Worm (Caenorhabditis elegans) whole organism, L1 larva: ENCODE measurements around the gene C04H5.1.

Experiments
- C16A3.4 ChIP-seq: fragments of 150-350 bp; optimal IDR thresholded peaks from 2 replicates; lab custom pipeline; 2014; ENCODE audit warnings: missing biosample characterization, missing genetic modification characterization
- Y116A8C.19 ChIP-seq: sonication (generic microtip); optimal IDR thresholded peaks from 2 replicates; lab custom pipeline; 2016; ENCODE audit warnings: missing compliant biosample characterization, missing genetic modification characterization, borderline replicate concordance
- aha-1 ChIP-seq: fragments of 150-350 bp; optimal IDR thresholded peaks from 2 replicates; lab custom pipeline; 2014; ENCODE audit warnings: missing biosample characterization, missing genetic modification characterization
- alr-1 ChIP-seq: fragments of 200-800 bp; sonication (Bioruptor generic); optimal IDR thresholded peaks from 2 replicates; lab custom pipeline; 2018; ENCODE audit warnings: borderline replicate concordance, mild to moderate bottlenecking, missing genetic modification characterization, missing compliant biosample characterization
- blmp-1 ChIP-seq: fragments of 150-350 bp; optimal IDR thresholded peaks from 2 replicates; lab custom pipeline; 2014; ENCODE audit warnings: missing biosample characterization, missing genetic modification characterization
- ces-1 ChIP-seq: fragments of 150-350 bp; optimal IDR thresholded peaks from 2 replicates; lab custom pipeline; 2014; ENCODE audit warnings: missing biosample characterization, missing genetic modification reagents, missing genetic modification characterization
- dsc-1 ChIP-seq: sonication (generic microtip); optimal IDR thresholded peaks from 2 replicates; lab custom pipeline; 2016; ENCODE audit warnings: mild to moderate bottlenecking, missing genetic modification characterization, missing compliant biosample characterization
- efl-1 ChIP-seq, 4 experiments: fragments of 150-350 bp; optimal IDR thresholded peaks in 3 of 4; peaks in 1 of 4; 1 replicate in 1 of 4; 2 replicates in 3 of 4; lab custom pipeline; 2014; ENCODE audit warnings: missing biosample characterization in 2 of 4, missing genetic modification characterization in 2 of 4, missing genetic modification reagents in 2 of 4
- efl-3 ChIP-seq: fragments of 200-800 bp; sonication (Bioruptor generic); optimal IDR thresholded peaks from 2 replicates; lab custom pipeline; 2018; ENCODE audit warnings: mild to moderate bottlenecking, missing genetic modification characterization, missing compliant biosample characterization
- egl-13 ChIP-seq: sonication (generic microtip); optimal IDR thresholded peaks from 2 replicates; lab custom pipeline; 2016; ENCODE audit warnings: missing genotype, missing genetic modification reagents, missing genetic modification characterization, missing compliant biosample characterization
- elt-3 ChIP-seq, 6 experiments: fragments of 150-350 bp in 1 of 6; sonication (generic microtip); optimal IDR thresholded peaks; 2 replicates each; lab custom pipeline; 2017 to 2018; ENCODE audit warnings: missing biosample characterization in 6 of 6, missing genetic modification characterization in 6 of 6, inconsistent platforms in 1 of 6
- fkh-10 ChIP-seq: sonication (generic microtip); optimal IDR thresholded peaks from 2 replicates; lab custom pipeline; 2017; ENCODE audit warnings: missing biosample characterization, missing genetic modification reagents, missing genetic modification characterization
- fos-1 ChIP-seq: fragments of 150-350 bp; optimal IDR thresholded peaks from 2 replicates; lab custom pipeline; 2014; ENCODE audit warnings: missing biosample characterization, missing genetic modification characterization
- hpl-2 ChIP-seq: fragments of 150-350 bp; optimal IDR thresholded peaks from 2 replicates; lab custom pipeline; 2014; ENCODE audit warnings: missing biosample characterization, missing genetic modification reagents, missing genetic modification characterization
- irx-1 ChIP-seq: sonication (generic microtip); optimal IDR thresholded peaks from 2 replicates; lab custom pipeline; 2016; ENCODE audit warnings: missing genetic modification characterization, missing compliant biosample characterization
- isw-1 ChIP-seq: fragments of 200-800 bp; sonication (Bioruptor generic); IDR thresholded peaks from 2 replicates; pipeline ENCODE4 v1.3.6; 2022; ENCODE audit warnings: missing genetic modification characterization, missing compliant biosample characterization
- lin-14 ChIP-seq: fragments of 200-800 bp; sonication (Bioruptor generic); optimal IDR thresholded peaks from 2 replicates; lab custom pipeline; 2018; ENCODE audit warnings: mild to moderate bottlenecking, missing genetic modification characterization, moderate library complexity, missing compliant biosample characterization
- lin-35 ChIP-seq, 2 experiments: fragments of 150-350 bp; optimal IDR thresholded peaks; 2 replicates each; lab custom pipeline; 2014; ENCODE audit warnings: missing biosample characterization in 2 of 2, missing genetic modification characterization in 2 of 2, missing genetic modification reagents in 2 of 2
- lir-3 ChIP-seq: sonication (generic microtip); optimal IDR thresholded peaks from 2 replicates; lab custom pipeline; 2016; ENCODE audit warnings: mild to moderate bottlenecking, missing genetic modification characterization, moderate library complexity, missing compliant biosample characterization; ENCODE audit not compliant: poor library complexity
- lsy-2 ChIP-seq, 2 experiments: fragments of 150-350 bp; optimal IDR thresholded peaks; 2 replicates each; lab custom pipeline; 2014; ENCODE audit warnings: missing biosample characterization in 2 of 2, missing genetic modification characterization in 2 of 2
- nhr-237 ChIP-seq: fragments of 150-350 bp; optimal IDR thresholded peaks from 2 replicates; lab custom pipeline; 2014; ENCODE audit warnings: missing biosample characterization, missing genetic modification characterization
- nhr-47 ChIP-seq: sonication (generic microtip); optimal IDR thresholded peaks from 2 replicates; lab custom pipeline; 2016; ENCODE audit warnings: mild to moderate bottlenecking, missing genetic modification characterization, moderate library complexity, missing compliant biosample characterization
- nhr-71 ChIP-seq: sonication (generic microtip); optimal IDR thresholded peaks from 2 replicates; lab custom pipeline; 2016; ENCODE audit warnings: mild to moderate bottlenecking, missing genetic modification characterization, moderate library complexity, missing compliant biosample characterization
- nhr-77 ChIP-seq: fragments of 150-350 bp; optimal IDR thresholded peaks from 2 replicates; lab custom pipeline; 2014; ENCODE audit warnings: missing biosample characterization, missing genetic modification characterization
- nhr-84 ChIP-seq: sonication (generic microtip); optimal IDR thresholded peaks from 2 replicates; lab custom pipeline; 2017; ENCODE audit warnings: missing biosample characterization, missing genetic modification characterization
- nhr-85 ChIP-seq: sonication (generic microtip); peaks from one replicate; lab custom pipeline; 2016; ENCODE audit warnings: missing genetic modification characterization, inconsistent platforms, missing compliant biosample characterization
- nhr-90 ChIP-seq: sonication (generic microtip); optimal IDR thresholded peaks from 2 replicates; lab custom pipeline; 2016; ENCODE audit warnings: mild to moderate bottlenecking, missing genetic modification characterization, missing compliant biosample characterization; ENCODE audit not compliant: poor library complexity
- pax-3 ChIP-seq: fragments of 200-800 bp; sonication (Bioruptor generic); optimal IDR thresholded peaks from 2 replicates; lab custom pipeline; 2018; ENCODE audit warnings: mild to moderate bottlenecking, missing genetic modification characterization, moderate library complexity, missing compliant biosample characterization
- pqm-1 ChIP-seq: sonication (generic microtip); optimal IDR thresholded peaks from 3 replicates; lab custom pipeline; 2017; ENCODE audit warnings: missing biosample characterization, missing genetic modification characterization
- rnt-1 ChIP-seq: sonication (generic microtip); optimal IDR thresholded peaks from 2 replicates; lab custom pipeline; 2016; ENCODE audit warnings: mild to moderate bottlenecking, missing genetic modification characterization, moderate library complexity, missing compliant biosample characterization
- skn-1 ChIP-seq: fragments of 150-350 bp; optimal IDR thresholded peaks from 2 replicates; lab custom pipeline; 2014; ENCODE audit warnings: missing biosample characterization, missing genetic modification characterization
- snu-23 ChIP-seq: sonication (generic microtip); optimal IDR thresholded peaks from 2 replicates; lab custom pipeline; 2016; ENCODE audit warnings: missing genetic modification characterization, missing compliant biosample characterization
- sox-4 ChIP-seq: sonication (generic microtip); optimal IDR thresholded peaks from 2 replicates; lab custom pipeline; 2016; ENCODE audit warnings: missing genetic modification characterization, missing compliant biosample characterization
- swsn-7 ChIP-seq: sonication (generic microtip); optimal IDR thresholded peaks from 2 replicates; lab custom pipeline; 2016; ENCODE audit warnings: missing genetic modification characterization, missing compliant biosample characterization
- tbx-2 ChIP-seq: sonication (generic microtip); optimal IDR thresholded peaks from 2 replicates; lab custom pipeline; 2016; ENCODE audit warnings: missing genetic modification characterization, missing compliant biosample characterization
- unc-86 ChIP-seq: sonication (generic microtip); optimal IDR thresholded peaks from 2 replicates; lab custom pipeline; 2016; ENCODE audit warnings: missing genetic modification characterization, missing compliant biosample characterization
- ztf-4 ChIP-seq: fragments of 150-350 bp; optimal IDR thresholded peaks from 2 replicates; lab custom pipeline; 2014; ENCODE audit warnings: missing biosample characterization, missing genetic modification characterization

C04H5.1 gene

ce11 chrII:14567811-14568210 lies 33.7 kb downstream of the C04H5.1 start:
- TF ChIP-seq blmp-1: peak; percentile 66
- TF ChIP-seq hpl-2 (GFP tag; lab: Kevin White, UChicago): no peak
- TF ChIP-seq nhr-90: no peak

DNA sequence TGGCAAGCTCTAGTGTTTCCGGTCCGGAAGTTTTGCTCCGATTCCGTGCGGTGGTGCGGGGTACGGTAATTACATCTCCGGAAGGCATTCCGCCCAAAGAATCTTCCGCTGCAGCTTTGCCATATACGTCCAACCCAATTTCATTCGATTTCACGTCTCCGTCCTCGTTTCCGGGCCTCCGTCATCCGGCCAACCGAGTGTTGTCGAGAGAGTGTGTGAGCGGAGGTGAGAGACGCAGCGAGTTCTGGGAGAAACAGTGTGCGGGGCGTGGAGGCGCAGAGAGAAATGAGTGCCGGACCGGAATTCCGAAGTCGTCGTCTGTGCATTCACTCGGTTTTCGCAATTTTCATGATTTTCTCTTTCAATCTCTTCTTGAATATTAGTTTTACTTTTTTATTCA lies 35.2 kb downstream of the C04H5.1 start:
- no peak for TF ChIP-seq pax-3 (tag; lab: Kevin White, UChicago)
- TF ChIP-seq fos-1 (tag; lab: Kevin White, UChicago): no peak
- TF ChIP-seq nhr-71 (tag; lab: Kevin White, UChicago): peak; percentile 48
- TF ChIP-seq nhr-47: peak; percentile 36
- TF ChIP-seq nhr-85: peak; percentile 48
- TF ChIP-seq skn-1 (tag; lab: Kevin White, UChicago): peak; percentile 3
- TF ChIP-seq swsn-7 (tag; lab: Kevin White, UChicago): peak; percentile 22
- peak; percentile 32 to 70 for TF ChIP-seq efl-1 (optimal IDR thresholded peaks at IDR 0.05; lab: Kevin White, UChicago)
- TF ChIP-seq efl-1 (GFP tag; optimal IDR thresholded peaks at IDR 0.05 in 1 of 2; lab: Kevin White, UChicago): peak; percentile 9 to 66
- TF ChIP-seq blmp-1: peak; percentile 40
- no peak for TF ChIP-seq hpl-2 (GFP tag; lab: Kevin White, UChicago)
- peak; percentile 11 to 33 for TF ChIP-seq lsy-2 (tag; optimal IDR thresholded peaks at IDR 0.05; lab: Kevin White, UChicago)
- TF ChIP-seq unc-86 (tag; lab: Kevin White, UChicago): peak; percentile 11
- TF ChIP-seq alr-1 (tag; lab: Kevin White, UChicago): no peak
- peak; percentile 83 for TF ChIP-seq lin-14 (GFP tag; lab: Kevin White, UChicago)
- TF ChIP-seq egl-13 (tag; lab: Kevin White, UChicago): peak; percentile 41
- no peak for TF ChIP-seq nhr-84 (tag; lab: Kevin White, UChicago)
- peak; percentile 68 for TF ChIP-seq fkh-10 (GFP tag; lab: Kevin White, UChicago)
- TF ChIP-seq elt-3 (tag; optimal IDR thresholded peaks at IDR 0.05; lab: Kevin White, UChicago): no peak
- TF ChIP-seq rnt-1 (tag; lab: Kevin White, UChicago): no peak
- TF ChIP-seq aha-1 (tag; lab: Kevin White, UChicago): no peak
- no peak for TF ChIP-seq lin-35 (GFP tag; optimal IDR thresholded peaks at IDR 0.05; lab: Kevin White, UChicago)
- no peak for TF ChIP-seq sox-4
- TF ChIP-seq irx-1: peak; percentile 53
- TF ChIP-seq tbx-2 (tag; lab: Kevin White, UChicago): peak; percentile 50
- TF ChIP-seq isw-1 (GFP tag; lab: Robert Waterston, UW): peak; percentile 20

ce11 chrII:14570541-14571160 lies 36.6 kb downstream of the C04H5.1 start:
- TF ChIP-seq snu-23 (GFP tag; lab: Kevin White, UChicago): no peak
- TF ChIP-seq lsy-2 (tag; optimal IDR thresholded peaks at IDR 0.05; lab: Kevin White, UChicago): peak in 1 of 2 experiments; percentile 4
- TF ChIP-seq alr-1 (tag; lab: Kevin White, UChicago): no peak
- peak; percentile 71 for TF ChIP-seq nhr-77 (tag; lab: Kevin White, UChicago)
- TF ChIP-seq efl-1 (optimal IDR thresholded peaks at IDR 0.05; lab: Kevin White, UChicago): no peak
- peak in 1 of 2 experiments; percentile 91 for TF ChIP-seq efl-1 (GFP tag; optimal IDR thresholded peaks at IDR 0.05 in 1 of 2; lab: Kevin White, UChicago)
- TF ChIP-seq C16A3.4: no peak
- TF ChIP-seq lin-14 (GFP tag; lab: Kevin White, UChicago): no peak

DNA sequence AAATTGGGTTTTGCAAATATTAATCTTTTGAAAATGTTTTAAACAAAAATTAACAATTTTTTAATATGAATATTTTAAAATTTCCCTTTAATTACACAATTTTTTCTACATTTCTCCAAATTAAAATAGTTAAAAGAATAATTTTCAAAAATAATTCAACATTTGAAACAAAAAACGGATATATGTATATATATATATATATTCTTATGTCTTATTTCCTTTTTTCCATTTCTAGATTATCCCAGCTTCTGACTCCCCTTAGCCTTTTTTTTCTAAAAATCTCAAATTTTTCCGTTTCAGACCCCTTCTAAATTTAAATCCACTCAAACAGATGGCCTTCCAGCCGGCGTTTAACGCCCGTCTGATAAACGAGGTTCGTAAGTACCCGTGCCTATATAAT lies 39.2 kb downstream of the C04H5.1 start, which contains the start of gene madf-5:
Gene madf-5 (plus strand): TSS at position 301 of the 400 bp plus-strand sequence.
- TF ChIP-seq pqm-1 (no peak), elt-3 (tag; optimal IDR thresholded peaks at IDR 0.05; lab: Kevin White, UChicago) (no peak), dsc-1 (tag; lab: Kevin White, UChicago) (no peak), Y116A8C.19 (tag; lab: Kevin White, UChicago) (no peak), efl-1 (optimal IDR thresholded peaks at IDR 0.05; lab: Kevin White, UChicago) (no peak), efl-1 (GFP tag; optimal IDR thresholded peaks at IDR 0.05 in 1 of 2; lab: Kevin White, UChicago) (no peak), blmp-1 (no peak), C16A3.4 (no peak), ztf-4 (tag; lab: Kevin White, UChicago) (no peak), nhr-237 (tag; lab: Kevin White, UChicago) (no peak), efl-3 (no peak), lir-3 (tag; lab: Kevin White, UChicago) (no peak), ces-1 (GFP tag; lab: Kevin White, UChicago) (no peak)
